Worm (Caenorhabditis elegans): Measurements from ENCODE around the gene F14H12.7.

DNA sequence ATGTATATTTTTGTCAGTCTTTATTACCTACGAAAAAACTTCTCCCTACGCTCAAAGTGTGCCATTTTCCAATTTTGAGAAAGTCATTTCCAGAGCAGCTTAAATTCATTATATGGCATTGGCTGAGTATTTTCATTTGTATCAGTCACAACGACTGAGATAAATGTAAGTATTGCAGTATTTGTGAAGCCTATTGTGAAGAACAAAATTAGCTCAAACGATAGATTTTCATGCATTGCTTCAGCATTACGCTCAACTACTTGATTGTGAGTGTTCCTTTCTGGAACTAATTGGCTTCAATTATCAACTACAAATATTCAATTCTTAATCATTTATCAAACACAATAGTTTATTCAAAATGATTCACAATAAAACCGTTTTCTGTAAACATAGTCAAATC lies 15.3 kb upstream of the F14H12.7 start, which contains the start of gene R160.12:
- TF ChIP-seq tbx-11 (GFP tag; IDR thresholded peaks at IDR 0.05) = no peak
- no peak for TF ChIP-seq sea-1 (GFP tag; conservative IDR thresholded peaks at IDR 0.05)
- TF ChIP-seq B0310.2 (tag; optimal IDR thresholded peaks at IDR 0.05) = no peak
- no peak for TF ChIP-seq F13C5.2 (tag; optimal IDR thresholded peaks at IDR 0.05)
- TF ChIP-seq ama-1 (optimal IDR thresholded peaks at IDR 0.05) = no peak
- no peak for TF ChIP-seq hnd-1 (tag; optimal IDR thresholded peaks at IDR 0.05)
- no peak for TF ChIP-seq scrt-1 (GFP tag; IDR thresholded peaks at IDR 0.05)
- no peak for TF ChIP-seq flt-1 (GFP tag; IDR thresholded peaks at IDR 0.05)
- no peak for TF ChIP-seq aly-1 (tag; optimal IDR thresholded peaks at IDR 0.05)
- TF ChIP-seq ceh-13 (GFP tag; optimal IDR thresholded peaks at IDR 0.05) = no peak

Data from whole organism, early embryonic.